Worm (Caenorhabditis elegans) whole organism, late embryonic: ENCODE results near the gene T24A6.7.

ENCODE experiments used
- ama-1 ChIP-seq: fragments of 150-350 bp; optimal IDR thresholded peaks from 2 replicates; lab custom pipeline; 2014
- fkh-10 ChIP-seq: fragments of 150-350 bp; optimal IDR thresholded peaks from 2 replicates; lab custom pipeline; 2014; ENCODE audit warnings: missing biosample characterization, missing genetic modification reagents, missing genetic modification characterization
- hlh-30 ChIP-seq: sonication (generic microtip); optimal IDR thresholded peaks from 2 replicates; lab custom pipeline; 2017; ENCODE audit warnings: antibody characterized with exemption, missing genetic modification characterization, missing compliant biosample characterization; ENCODE audit not compliant: insufficient read depth
- ztf-16 ChIP-seq: sonication (generic microtip); optimal IDR thresholded peaks from 2 replicates; lab custom pipeline; 2017; ENCODE audit warnings: missing genetic modification characterization, missing compliant biosample characterization

- TF ChIP-seq fkh-10 (GFP tag; lab: Kevin White, UChicago) = no peak
- no peak for TF ChIP-seq ztf-16
- TF ChIP-seq ama-1 (lab: Kevin White, UChicago) = no peak
- no peak for TF ChIP-seq hlh-30 (tag; lab: Kevin White, UChicago)
These were observed 42.5 kb upstream of the T24A6.7 start, which contains the start of gene lys-7 for ce11 chrV:3482550-3483002.
